Worm (Caenorhabditis elegans) whole organism, L2 larva: Measurements from ENCODE around the gene vps-35.
A peak's percentile ranks its signal among the peaks of the same experiment; 100 is the strongest.

Experiments
- C34F6.9 ChIP-seq: fragments of 150-350 bp; optimal IDR thresholded peaks from 2 replicates; lab custom pipeline; 2014; ENCODE audit warnings: missing biosample characterization, missing genetic modification characterization
- Y55F3AM.14 ChIP-seq: fragments of 200-800 bp; sonication (Bioruptor generic); optimal IDR thresholded peaks from 2 replicates; lab custom pipeline; 2018; ENCODE audit warnings: mild to moderate bottlenecking, missing genetic modification characterization, missing compliant biosample characterization
- ZK546.5 ChIP-seq: sonication (generic microtip); optimal IDR thresholded peaks from 2 replicates; lab custom pipeline; 2017; ENCODE audit warnings: missing biosample characterization, missing genetic modification characterization
- elt-3 ChIP-seq: sonication (generic microtip); optimal IDR thresholded peaks from 2 replicates; lab custom pipeline; 2017; ENCODE audit warnings: missing biosample characterization, missing genetic modification characterization
- lin-11 ChIP-seq: fragments of 150-350 bp; sonication (generic microtip); optimal IDR thresholded peaks from 2 replicates; lab custom pipeline; 2014; ENCODE audit warnings: missing biosample characterization, missing genetic modification characterization, inconsistent platforms, mixed read lengths
- lin-39 ChIP-seq: fragments of 150-350 bp; optimal IDR thresholded peaks from 2 replicates; lab custom pipeline; 2014; ENCODE audit warnings: missing biosample characterization, missing genetic modification reagents, missing genetic modification characterization
- lsy-2 ChIP-seq, 2 experiments: fragments of 150-350 bp in 1 of 2; sonication (generic microtip) in 1 of 2; optimal IDR thresholded peaks; 2 replicates each; lab custom pipeline; 2014 to 2017; ENCODE audit warnings: missing biosample characterization in 2 of 2, missing genetic modification characterization in 2 of 2
- nhr-10 ChIP-seq: sonication (generic microtip); optimal IDR thresholded peaks from 2 replicates; lab custom pipeline; 2017; ENCODE audit warnings: missing biosample characterization, missing genetic modification characterization
- nhr-21 ChIP-seq: fragments of 150-350 bp; optimal IDR thresholded peaks from 2 replicates; lab custom pipeline; 2014; ENCODE audit warnings: missing biosample characterization, missing genetic modification characterization
- sem-4 ChIP-seq: fragments of 150-350 bp; optimal IDR thresholded peaks from 2 replicates; lab custom pipeline; 2014; ENCODE audit warnings: missing biosample characterization, missing genetic modification reagents, missing genetic modification characterization
- unc-39 ChIP-seq: fragments of 150-350 bp; optimal IDR thresholded peaks from 2 replicates; lab custom pipeline; 2014; ENCODE audit warnings: missing biosample characterization, missing genetic modification characterization
- unc-55 ChIP-seq: fragments of 150-350 bp; sonication (generic microtip); optimal IDR thresholded peaks from 3 replicates; lab custom pipeline; 2014; ENCODE audit warnings: missing biosample characterization, missing genetic modification reagents, missing genetic modification characterization

Gene vps-35

ce11 chrII:5957803-5958367 lies 50.3 kb downstream of the vps-35 start:
- TF ChIP-seq unc-55 (GFP tag; lab: Kevin White, UChicago) (no peak), elt-3 (no peak), ZK546.5 (no peak), unc-39 (tag; lab: Kevin White, UChicago) (no peak), lin-11 (tag; lab: Kevin White, UChicago) (no peak), nhr-10 (tag; lab: Kevin White, UChicago) (no peak), lin-39 (tag; lab: Kevin White, UChicago) (no peak), C34F6.9 (tag; lab: Kevin White, UChicago) (peak; percentile 13), sem-4 (tag; lab: Kevin White, UChicago) (no peak)

ce11 chrII:5959575-5960119 lies 52.0 kb downstream of the vps-35 start:
- TF ChIP-seq lsy-2 (tag; optimal IDR thresholded peaks at IDR 0.05; lab: Kevin White, UChicago) (peak in 1 of 2 experiments; percentile 1), Y55F3AM.14 (no peak), nhr-21 (tag; lab: Kevin White, UChicago) (peak; percentile 52)
- TF ChIP-seq, all 48 proteins: peak for 2
